Fruit fly (Drosophila melanogaster) S2 (cell line): ENCODE data around the gene tty.

ENCODE experiments used
- CG8478 ChIP-seq: fragments of >200 bp; optimal IDR thresholded peaks from 2 replicates; lab custom pipeline; 2018
- CTCF ChIP-seq, 2 experiments: fragments of >200 bp; optimal IDR thresholded peaks; 2 replicates each; lab custom pipeline; 2018

- no peak for TF ChIP-seq CG8478
- no peak for TF ChIP-seq CTCF (optimal IDR thresholded peaks at IDR 0.05; lab: Kevin White, UChicago)
Observed at dm6 chrX:21306485-21307142, 32.9 kb downstream of the tty start, which contains the start of gene Abca3.
